Fruit fly (Drosophila melanogaster) whole organism, adult: ENCODE results near the gene Nepl5.
A peak's percentile ranks its signal among the peaks of the same experiment; 100 is the strongest.

Experiments
- CG11617 ChIP-seq: fragments of 200-800 bp; sonication (Bioruptor generic); optimal IDR thresholded peaks from 2 replicates; lab custom pipeline; 2017; ENCODE audit warnings: mild to moderate bottlenecking, missing biosample characterization, missing genetic modification reagents, missing genetic modification characterization
- CG12768 ChIP-seq: fragments of 200-800 bp; sonication (Bioruptor generic); optimal IDR thresholded peaks from 2 replicates; lab custom pipeline; 2017; ENCODE audit warnings: missing biosample characterization, missing genetic modification characterization, mild to moderate bottlenecking, moderate library complexity, missing genetic modification reagents
- CG14711 ChIP-seq: fragments of 200-800 bp; sonication (Bioruptor generic); optimal IDR thresholded peaks from 2 replicates; lab custom pipeline; 2018; ENCODE audit warnings: missing biosample characterization, mild to moderate bottlenecking, missing genetic modification characterization, moderate library complexity
- CG1620 ChIP-seq: fragments of 200-800 bp; sonication (Bioruptor generic); optimal IDR thresholded peaks from 2 replicates; lab custom pipeline; 2016; ENCODE audit warnings: missing biosample characterization, missing genetic modification characterization
- CG33017 ChIP-seq: fragments of 200-800 bp; sonication (Bioruptor generic); optimal IDR thresholded peaks from 2 replicates; lab custom pipeline; 2018; ENCODE audit warnings: missing biosample characterization, mild to moderate bottlenecking, missing genetic modification characterization, moderate library complexity
- CG5204 ChIP-seq: fragments of 200-800 bp; sonication (Bioruptor generic); optimal IDR thresholded peaks from 2 replicates; lab custom pipeline; 2016; ENCODE audit warnings: missing biosample characterization, missing genetic modification characterization
- CG7045 ChIP-seq: fragments of 200-800 bp; sonication (Bioruptor generic); optimal IDR thresholded peaks from 2 replicates; lab custom pipeline; 2017; ENCODE audit warnings: missing biosample characterization, mild to moderate bottlenecking, missing genetic modification characterization
- CG7101 ChIP-seq: fragments of 200-800 bp; sonication (Bioruptor generic); optimal IDR thresholded peaks from 2 replicates; lab custom pipeline; 2018; ENCODE audit warnings: missing biosample characterization, mild to moderate bottlenecking, missing genetic modification characterization, moderate library complexity
- Clk ChIP-seq: fragments of 200-800 bp; sonication (Bioruptor generic); optimal IDR thresholded peaks from 2 replicates; lab custom pipeline; 2017; ENCODE audit warnings: missing biosample characterization, missing genetic modification characterization
- Crg-1 ChIP-seq: fragments of 200-800 bp; sonication (Bioruptor generic); optimal IDR thresholded peaks from 2 replicates; lab custom pipeline; 2016; ENCODE audit warnings: missing biosample characterization, missing genetic modification characterization
- Hr96 ChIP-seq: fragments of 200-800 bp; sonication (Bioruptor generic); optimal IDR thresholded peaks from 2 replicates; lab custom pipeline; 2016; ENCODE audit warnings: missing biosample characterization, missing genetic modification characterization
- Mnt ChIP-seq: fragments of 200-800 bp; sonication (Bioruptor generic); optimal IDR thresholded peaks from 2 replicates; lab custom pipeline; 2016; ENCODE audit warnings: missing biosample characterization, mild to moderate bottlenecking, missing genetic modification characterization
- bab1 ChIP-seq: fragments of 200-800 bp; sonication (Bioruptor generic); optimal IDR thresholded peaks from 3 replicates; lab custom pipeline; 2019; ENCODE audit warnings: missing biosample characterization, mild to moderate bottlenecking, missing genetic modification characterization, moderate library complexity
- cic ChIP-seq: fragments of 200-800 bp; sonication (Bioruptor generic); optimal IDR thresholded peaks from 2 replicates; lab custom pipeline; 2017; ENCODE audit warnings: missing biosample characterization, mild to moderate bottlenecking, missing genetic modification characterization, moderate library complexity
- cnc ChIP-seq, 2 experiments: fragments of >200 bp; optimal IDR thresholded peaks; 2 replicates each; lab custom pipeline; 2017
- kay ChIP-seq: fragments of 200-800 bp; sonication (Bioruptor generic); peaks from one replicate; lab custom pipeline; 2016; ENCODE audit warnings: missing biosample characterization, missing genetic modification characterization, borderline replicate concordance
- ovo ChIP-seq: fragments of 200-800 bp; sonication (Bioruptor generic); optimal IDR thresholded peaks from 2 replicates; lab custom pipeline; 2016; ENCODE audit warnings: missing biosample characterization, missing genetic modification characterization
- pad ChIP-seq: fragments of 200-800 bp; sonication (Bioruptor generic); optimal IDR thresholded peaks from 3 replicates; lab custom pipeline; 2017; ENCODE audit warnings: missing biosample characterization, missing genetic modification characterization, mild to moderate bottlenecking, moderate library complexity, missing genetic modification reagents
- tj ChIP-seq: fragments of 200-800 bp; sonication (Bioruptor generic); optimal IDR thresholded peaks from 3 replicates; lab custom pipeline; 2017; ENCODE audit warnings: missing biosample characterization, mild to moderate bottlenecking, missing genetic modification characterization, moderate library complexity
- toe ChIP-seq: fragments of 200-800 bp; sonication (Bioruptor generic); optimal IDR thresholded peaks from 2 replicates; lab custom pipeline; 2016; ENCODE audit warnings: missing biosample characterization, missing genetic modification characterization

The Nepl5 gene

DNA sequence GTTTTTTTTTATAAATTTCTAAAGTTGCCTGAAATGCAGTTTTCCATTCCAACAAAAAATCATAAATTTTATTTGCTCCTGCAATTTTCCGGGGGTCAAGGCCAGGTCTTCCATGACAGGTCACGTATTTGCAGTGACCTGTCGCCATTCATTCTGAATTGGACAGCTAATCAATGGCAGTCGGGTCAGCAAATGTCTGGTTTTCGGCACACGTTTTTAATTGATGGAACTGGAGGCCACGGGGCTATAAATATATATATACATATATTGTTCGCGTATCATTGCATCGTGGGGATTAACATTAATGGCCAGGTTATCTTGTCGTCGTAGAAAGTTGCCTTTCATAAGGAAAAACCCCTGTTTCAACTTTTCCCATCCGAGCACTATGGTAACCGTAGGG is 6.0 kb downstream of the Nepl5 start:
- TF ChIP-seq CG11617 (no peak), CG33017 (tag; lab: Kevin White, UChicago) (no peak), CG7101 (tag; lab: Kevin White, UChicago) (no peak), CG7045 (GFP tag; lab: Kevin White, UChicago) (no peak), cnc (optimal IDR thresholded peaks at IDR 0.05; lab: Kevin White, UChicago) (no peak), Crg-1 (GFP tag; lab: Kevin White, UChicago) (no peak), cic (no peak), bab1 (no peak), CG12768 (no peak), toe (no peak), pad (GFP tag; lab: Kevin White, UChicago) (no peak), Clk (GFP tag; lab: Kevin White, UChicago) (no peak), Mnt (no peak), Hr96 (GFP tag; lab: Kevin White, UChicago) (no peak)

- no peak for TF ChIP-seq ovo
Measured at dm6 chr2L:6391469-6391868, 10.4 kb downstream of the Nepl5 start.

- TF ChIP-seq cic (no peak), Crg-1 (GFP tag; lab: Kevin White, UChicago) (no peak), Mnt (no peak), ovo (no peak), CG7101 (tag; lab: Kevin White, UChicago) (no peak), Clk (GFP tag; lab: Kevin White, UChicago) (no peak), CG11617 (no peak), CG14711 (tag; lab: Kevin White, UChicago) (no peak), bab1 (no peak)
Measured at dm6 chr2L:6397149-6397548, 16.1 kb downstream of the Nepl5 start, which contains the start of gene CG42369. Gene CG42369, minus strand, starts transcription at chr2L:6397249.

DNA sequence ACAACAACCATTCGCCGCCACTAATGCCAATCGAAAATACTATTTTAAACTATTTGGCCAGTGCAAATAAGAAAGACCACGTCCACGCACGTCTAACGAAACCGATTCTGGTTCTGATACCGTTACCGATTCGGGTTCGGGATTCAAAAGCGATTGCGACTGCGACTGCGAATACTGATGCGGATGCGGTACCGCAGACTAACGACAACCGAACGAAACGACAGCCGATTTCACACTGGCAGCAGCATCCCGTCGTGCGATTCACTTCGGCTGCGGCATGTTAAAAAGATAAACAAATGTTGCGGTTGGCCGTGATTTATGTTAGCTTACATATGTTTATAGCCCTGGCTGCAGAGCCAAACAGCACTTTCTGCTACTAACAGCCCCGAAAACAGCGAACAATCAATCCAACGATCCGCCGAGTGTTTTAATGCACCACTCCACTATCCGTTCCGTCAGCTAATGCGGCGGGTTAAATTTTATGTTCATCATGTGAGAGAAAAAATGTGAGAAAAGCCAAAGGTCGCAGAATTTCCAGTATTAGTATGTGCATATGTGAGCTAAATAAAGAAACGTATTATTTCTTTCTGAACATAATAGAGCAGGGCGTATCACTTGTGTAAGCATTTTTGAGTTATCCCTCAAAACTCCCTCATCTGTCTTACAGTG is 30.2 kb downstream of the Nepl5 start, which contains the start of gene DIP-epsilon:
Gene DIP-epsilon (minus strand): TSS at position 238 of the 669 bp plus-strand sequence.
- TF ChIP-seq Mnt (no peak), CG7045 (GFP tag; lab: Kevin White, UChicago) (no peak), CG1620 (GFP tag; lab: Kevin White, UChicago) (no peak), CG11617 (no peak), CG33017 (tag; lab: Kevin White, UChicago) (no peak), ovo (no peak), CG14711 (tag; lab: Kevin White, UChicago) (no peak), toe (no peak), cnc (optimal IDR thresholded peaks at IDR 0.05; lab: Kevin White, UChicago) (no peak), cic (no peak)

DNA sequence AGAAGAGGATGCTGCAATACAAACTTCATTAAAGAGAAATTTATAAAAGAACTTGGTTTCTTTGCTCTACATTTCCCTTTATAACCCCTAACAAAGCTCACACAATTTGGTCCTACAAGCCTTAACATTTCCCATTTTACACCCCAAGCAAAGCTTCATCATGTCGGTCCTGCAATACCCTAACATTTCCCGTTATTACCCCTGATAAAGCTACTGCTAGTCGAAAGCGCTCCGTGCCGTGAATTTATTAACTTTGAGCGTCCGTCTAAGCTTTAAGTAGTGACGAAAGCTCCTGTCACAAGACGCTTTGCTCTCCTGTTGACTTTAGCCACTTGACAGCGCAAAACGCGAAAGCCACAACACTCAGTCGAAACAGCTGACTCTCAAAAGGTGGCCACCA is 30.9 kb downstream of the Nepl5 start, which contains the start of gene CG13982:
Gene CG13982 (plus strand): TSS at position 363 of the 400 bp plus-strand sequence.
- no peak for TF ChIP-seq cnc (optimal IDR thresholded peaks at IDR 0.05; lab: Kevin White, UChicago)
- no peak for TF ChIP-seq CG5204 (GFP tag; lab: Kevin White, UChicago)
- TF ChIP-seq pad (GFP tag; lab: Kevin White, UChicago), result peak; percentile 93
- TF ChIP-seq toe, result no peak
- TF ChIP-seq ovo, result no peak

DNA sequence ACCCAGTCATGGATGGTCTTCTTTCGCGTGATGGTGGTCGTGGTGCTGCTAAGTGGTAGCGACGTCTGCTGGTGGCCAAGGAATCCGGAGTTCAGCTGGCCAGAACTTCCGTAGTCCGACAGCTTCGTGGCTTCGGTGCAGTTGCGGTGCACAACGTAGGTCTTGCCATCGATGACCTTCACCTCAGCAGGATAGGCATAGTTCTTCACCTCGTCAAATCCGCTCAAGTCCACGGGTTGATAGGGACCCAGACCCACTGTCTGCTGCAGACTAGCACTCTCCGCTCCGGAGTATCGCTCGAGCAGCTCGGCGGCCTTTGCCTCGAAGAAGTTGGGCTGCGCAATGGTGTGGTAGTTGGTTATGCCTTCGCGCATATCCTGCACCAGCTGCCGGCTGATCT is 40.4 kb downstream of the Nepl5 start:
- TF ChIP-seq toe (no peak), cic (no peak), Clk (GFP tag; lab: Kevin White, UChicago) (no peak), CG7045 (GFP tag; lab: Kevin White, UChicago) (no peak), Crg-1 (GFP tag; lab: Kevin White, UChicago) (no peak), pad (GFP tag; lab: Kevin White, UChicago) (no peak), CG12768 (no peak), Hr96 (GFP tag; lab: Kevin White, UChicago) (no peak), CG5204 (GFP tag; lab: Kevin White, UChicago) (no peak)

- TF ChIP-seq bab1, result no peak
- TF ChIP-seq ovo, result no peak
- no peak for TF ChIP-seq CG14711 (tag; lab: Kevin White, UChicago)
- TF ChIP-seq tj (GFP tag; lab: Kevin White, UChicago), result no peak
- no peak for TF ChIP-seq kay (GFP tag; lab: Kevin White, UChicago)
- no peak for TF ChIP-seq CG5204 (GFP tag; lab: Kevin White, UChicago)
- TF ChIP-seq cic, result no peak
- TF ChIP-seq CG7045 (GFP tag; lab: Kevin White, UChicago), result no peak
- TF ChIP-seq Clk (GFP tag; lab: Kevin White, UChicago), result no peak
- no peak for TF ChIP-seq CG7101 (tag; lab: Kevin White, UChicago)
- TF ChIP-seq Mnt, result no peak
- no peak for TF ChIP-seq Hr96 (GFP tag; lab: Kevin White, UChicago)
- no peak for TF ChIP-seq toe
- TF ChIP-seq cnc (optimal IDR thresholded peaks at IDR 0.05; lab: Kevin White, UChicago), result no peak
- TF ChIP-seq CG12768, result no peak
Measured at dm6 chr2L:6422488-6422887, 41.4 kb downstream of the Nepl5 start.

DNA sequence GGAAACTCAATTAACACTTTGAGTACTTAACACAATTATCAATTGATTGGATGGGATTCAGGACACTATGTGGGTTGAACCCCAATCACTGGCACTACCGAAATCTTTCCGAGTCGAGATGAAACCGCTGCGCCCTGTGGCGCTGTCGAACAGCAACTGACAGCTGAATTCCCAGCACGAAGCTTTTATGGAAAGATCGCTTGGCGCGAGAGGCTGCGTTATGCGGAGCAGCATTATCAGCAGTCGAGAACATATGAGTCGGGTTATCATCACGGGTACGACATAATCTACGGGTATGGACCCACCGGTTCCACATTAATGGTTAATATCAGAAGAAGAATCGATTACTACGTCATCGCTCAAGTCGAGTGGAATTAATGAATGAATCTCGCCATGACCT is 42.1 kb downstream of the Nepl5 start, which contains the start of gene Tig:
Gene Tig (minus strand): TSS at position 163 of the 400 bp plus-strand sequence.
- no peak for TF ChIP-seq Hr96 (GFP tag; lab: Kevin White, UChicago)
- no peak for TF ChIP-seq ovo
- TF ChIP-seq CG33017 (tag; lab: Kevin White, UChicago), result no peak
- no peak for TF ChIP-seq Crg-1 (GFP tag; lab: Kevin White, UChicago)
- no peak for TF ChIP-seq kay (GFP tag; lab: Kevin White, UChicago)
- TF ChIP-seq CG5204 (GFP tag; lab: Kevin White, UChicago), result no peak
- TF ChIP-seq CG12768, result no peak
